Worm (Caenorhabditis elegans) whole organism, young adult: ENCODE data around the gene cyp-31A5.

Experiments
- B0019.2 ChIP-seq: fragments of 200-800 bp; sonication (Bioruptor generic); conservative IDR thresholded peaks from 2 replicates; pipeline ENCODE4 v1.3.6; 2022; ENCODE audit warnings: missing genetic modification reagents, missing genetic modification characterization, missing compliant biosample characterization
- B0261.1 ChIP-seq: sonication (generic microtip); optimal IDR thresholded peaks from 2 replicates; lab custom pipeline; 2016; ENCODE audit warnings: mild to moderate bottlenecking, missing genetic modification characterization, moderate library complexity, missing compliant biosample characterization
- B0336.3 ChIP-seq: fragments of 200-800 bp; sonication (Bioruptor generic); IDR thresholded peaks from 2 replicates; pipeline ENCODE4 v1.3.6; 2022; ENCODE audit warnings: missing genetic modification characterization, missing compliant biosample characterization
- C17E4.6 ChIP-seq: fragments of 200-800 bp; sonication (Bioruptor generic); IDR thresholded peaks from 2 replicates; pipeline ENCODE4 v1.3.6; 2022; ENCODE audit warnings: missing genetic modification reagents, missing genetic modification characterization, missing compliant biosample characterization
- F23B12.7 ChIP-seq: sonication (generic microtip); optimal IDR thresholded peaks from 2 replicates; lab custom pipeline; 2017; ENCODE audit warnings: missing genetic modification characterization, mild to moderate bottlenecking, missing compliant biosample characterization, antibody characterized with exemption, moderate library complexity; ENCODE audit not compliant: insufficient read depth
- F33H1.4 ChIP-seq: fragments of 200-800 bp; sonication (Bioruptor generic); IDR thresholded peaks from 2 replicates; pipeline ENCODE4 v1.3.6; 2022; ENCODE audit warnings: missing genetic modification reagents, missing genetic modification characterization, missing compliant biosample characterization
- F39B2.1 ChIP-seq: fragments of 200-800 bp; sonication (Bioruptor generic); IDR thresholded peaks from 2 replicates; pipeline ENCODE4 v1.3.6; 2022; ENCODE audit warnings: missing genetic modification reagents, missing genetic modification characterization, missing compliant biosample characterization
- F55B11.4 ChIP-seq: sonication (generic microtip); optimal IDR thresholded peaks from 2 replicates; lab custom pipeline; 2016; ENCODE audit warnings: missing compliant biosample characterization, missing genetic modification characterization, borderline replicate concordance; ENCODE audit not compliant: insufficient read depth
- F57C9.4 ChIP-seq: sonication (generic microtip); optimal IDR thresholded peaks from 2 replicates; lab custom pipeline; 2017; ENCODE audit warnings: mild to moderate bottlenecking, missing genetic modification characterization, missing compliant biosample characterization
- K11D2.4 ChIP-seq: fragments of 200-800 bp; sonication (Bioruptor generic); IDR thresholded peaks from 2 replicates; pipeline ENCODE4 v1.3.6; 2022; ENCODE audit warnings: missing genetic modification reagents, missing genetic modification characterization, missing compliant biosample characterization
- T26A5.8 ChIP-seq: sonication (generic microtip); optimal IDR thresholded peaks from 2 replicates; lab custom pipeline; 2016; ENCODE audit warnings: missing genetic modification characterization, missing compliant biosample characterization
- Y53G8AR.9 ChIP-seq: fragments of 200-800 bp; sonication (Bioruptor generic); conservative IDR thresholded peaks from 2 replicates; pipeline ENCODE4 v1.3.6; 2022; ENCODE audit warnings: missing genetic modification reagents, missing genetic modification characterization, missing compliant biosample characterization
- Y67H2A.10 ChIP-seq: fragments of 200-800 bp; sonication (Bioruptor generic); conservative IDR thresholded peaks from 2 replicates; pipeline ENCODE4 v1.3.6; 2022; ENCODE audit warnings: missing genetic modification reagents, missing genetic modification characterization, missing compliant biosample characterization
- ZK185.1 ChIP-seq: sonication (generic microtip); optimal IDR thresholded peaks from 2 replicates; lab custom pipeline; 2016; ENCODE audit warnings: mild to moderate bottlenecking, missing genetic modification characterization, missing compliant biosample characterization; ENCODE audit not compliant: poor library complexity, severe bottlenecking
- atf-7 ChIP-seq: sonication (generic microtip); optimal IDR thresholded peaks from 2 replicates; lab custom pipeline; 2017; ENCODE audit warnings: mild to moderate bottlenecking, missing genetic modification characterization, missing compliant biosample characterization
- athp-1 ChIP-seq: sonication (generic microtip); optimal IDR thresholded peaks from 2 replicates; lab custom pipeline; 2017; ENCODE audit warnings: mild to moderate bottlenecking, missing genetic modification characterization, missing compliant biosample characterization
- attf-3 ChIP-seq: fragments of 200-800 bp; sonication (Bioruptor generic); conservative IDR thresholded peaks from 2 replicates; pipeline ENCODE4 v1.3.6; 2022; ENCODE audit warnings: missing genetic modification reagents, missing genetic modification characterization, missing compliant biosample characterization
- cebp-1 ChIP-seq, 2 experiments: fragments of 200-800 bp in 1 of 2; sonication (Bioruptor generic) in 1 of 2; sonication (generic microtip) in 1 of 2; IDR thresholded peaks in 1 of 2; optimal IDR thresholded peaks in 1 of 2; 2 replicates each; pipeline versions ENCODE4 v1.3.6 to Lab custom; 2017 to 2022; ENCODE audit warnings: missing compliant biosample characterization in 2 of 2, missing genetic modification characterization in 2 of 2, mild to moderate bottlenecking in 1 of 2, missing genetic modification reagents in 1 of 2, moderate library complexity in 1 of 2
- ceh-58 ChIP-seq: fragments of 200-800 bp; sonication (Bioruptor generic); IDR thresholded peaks from 2 replicates; pipeline ENCODE4 v1.3.6; 2022; ENCODE audit warnings: missing genetic modification characterization, missing compliant biosample characterization
- chd-7 ChIP-seq: sonication (generic microtip); optimal IDR thresholded peaks from 2 replicates; lab custom pipeline; 2016; ENCODE audit warnings: mild to moderate bottlenecking, missing genetic modification characterization, moderate library complexity, missing compliant biosample characterization
- egl-44 ChIP-seq: fragments of 200-800 bp; sonication (Bioruptor generic); IDR thresholded peaks from 2 replicates; pipeline ENCODE4 v1.3.6; 2022; ENCODE audit warnings: missing genetic modification reagents, missing genetic modification characterization, missing compliant biosample characterization
- egrh-3 ChIP-seq: fragments of 200-800 bp; sonication (Bioruptor generic); IDR thresholded peaks from 2 replicates; pipeline ENCODE4 v1.3.6; 2022; ENCODE audit warnings: missing genetic modification reagents, missing genetic modification characterization, missing compliant biosample characterization
- him-1 ChIP-seq: sonication (generic microtip); optimal IDR thresholded peaks from 2 replicates; lab custom pipeline; 2016; ENCODE audit warnings: missing genotype, missing genetic modification reagents, missing genetic modification characterization, missing compliant biosample characterization
- hlh-12 ChIP-seq: sonication (generic microtip); optimal IDR thresholded peaks from 2 replicates; lab custom pipeline; 2016; ENCODE audit warnings: missing genetic modification characterization, missing compliant biosample characterization
- hmg-1.2 ChIP-seq: fragments of 200-800 bp; sonication (Bioruptor generic); IDR thresholded peaks from 2 replicates; pipeline ENCODE4 v1.3.6; 2022; ENCODE audit warnings: missing genetic modification reagents, missing genetic modification characterization, missing compliant biosample characterization
- hrde-1 ChIP-seq: sonication (generic microtip); optimal IDR thresholded peaks from 2 replicates; lab custom pipeline; 2016; ENCODE audit warnings: missing genetic modification characterization, mild to moderate bottlenecking, missing compliant biosample characterization, moderate library complexity, missing genotype, missing genetic modification reagents, borderline replicate concordance
- let-607 ChIP-seq, 2 experiments: fragments of 200-800 bp in 1 of 2; sonication (Bioruptor generic) in 1 of 2; sonication (generic microtip) in 1 of 2; optimal IDR thresholded peaks; 2 replicates each; lab custom pipeline; 2016 to 2018; ENCODE audit warnings: mild to moderate bottlenecking in 2 of 2, missing compliant biosample characterization in 2 of 2, missing genetic modification characterization in 2 of 2, moderate library complexity in 2 of 2, missing genotype in 1 of 2
- lin-35 ChIP-seq, 3 experiments: fragments of 150-350 bp in 2 of 3; sonication (generic microtip) in 1 of 3; optimal IDR thresholded peaks; 2 replicates each; lab custom pipeline; 2014 to 2018; ENCODE audit warnings: missing biosample characterization in 3 of 3, missing genetic modification characterization in 3 of 3, missing genetic modification reagents in 3 of 3
- lin-54 ChIP-seq: fragments of 200-800 bp; sonication (Bioruptor generic); optimal IDR thresholded peaks from 2 replicates; lab custom pipeline; 2018; ENCODE audit warnings: mild to moderate bottlenecking, missing genetic modification characterization, missing compliant biosample characterization
- lir-1 ChIP-seq: fragments of 200-800 bp; sonication (Bioruptor generic); conservative IDR thresholded peaks from 2 replicates; pipeline ENCODE4 v1.3.6; 2022; ENCODE audit warnings: missing genetic modification reagents, missing genetic modification characterization, missing compliant biosample characterization
- madf-3 ChIP-seq: fragments of 200-800 bp; sonication (Bioruptor generic); IDR thresholded peaks from 2 replicates; pipeline ENCODE4 v1.3.6; 2022; ENCODE audit warnings: missing genetic modification reagents, missing genetic modification characterization, missing compliant biosample characterization
- madf-6 ChIP-seq: fragments of 200-800 bp; sonication (Bioruptor generic); IDR thresholded peaks from 2 replicates; pipeline ENCODE4 v1.3.6; 2022; ENCODE audit warnings: missing genetic modification reagents, missing genetic modification characterization, missing compliant biosample characterization
- mcd-1 ChIP-seq: fragments of 200-800 bp; sonication (Bioruptor generic); IDR thresholded peaks from 2 replicates; pipeline ENCODE4 v1.3.6; 2022; ENCODE audit warnings: missing genetic modification reagents, missing genetic modification characterization, missing compliant biosample characterization
- mel-28 ChIP-seq: sonication (generic microtip); optimal IDR thresholded peaks from 2 replicates; lab custom pipeline; 2016; ENCODE audit warnings: borderline replicate concordance, mild to moderate bottlenecking, missing genetic modification characterization, missing compliant biosample characterization
- nhr-179 ChIP-seq: sonication (generic microtip); optimal IDR thresholded peaks from 2 replicates; lab custom pipeline; 2016; ENCODE audit warnings: mild to moderate bottlenecking, missing genetic modification characterization, missing compliant biosample characterization
- pbrm-1 ChIP-seq: fragments of 200-800 bp; sonication (Bioruptor generic); IDR thresholded peaks from 2 replicates; pipeline ENCODE4 v1.3.6; 2022; ENCODE audit warnings: missing genetic modification reagents, missing genetic modification characterization, missing compliant biosample characterization
- rcor-1 ChIP-seq: fragments of 200-800 bp; sonication (Bioruptor generic); IDR thresholded peaks from 2 replicates; pipeline ENCODE4 v1.3.6; 2022; ENCODE audit warnings: missing genetic modification reagents, missing genetic modification characterization, missing compliant biosample characterization
- snpc-1.1 ChIP-seq: sonication (generic microtip); optimal IDR thresholded peaks from 2 replicates; lab custom pipeline; 2017; ENCODE audit warnings: missing genetic modification characterization, mild to moderate bottlenecking, missing compliant biosample characterization, antibody characterized with exemption, moderate library complexity, missing genotype, missing genetic modification reagents; ENCODE audit not compliant: insufficient read depth
- snpc-1.3 ChIP-seq: sonication (generic microtip); optimal IDR thresholded peaks from 2 replicates; lab custom pipeline; 2017; ENCODE audit warnings: missing genetic modification characterization, mild to moderate bottlenecking, missing compliant biosample characterization, antibody characterized with exemption, moderate library complexity, missing genotype, missing genetic modification reagents; ENCODE audit not compliant: insufficient read depth
- somi-1 ChIP-seq: fragments of 200-800 bp; sonication (Bioruptor generic); optimal IDR thresholded peaks from 2 replicates; lab custom pipeline; 2018; ENCODE audit warnings: mild to moderate bottlenecking, missing genetic modification characterization, missing compliant biosample characterization
- tlf-1 ChIP-seq: fragments of 200-800 bp; sonication (Bioruptor generic); optimal IDR thresholded peaks from 2 replicates; lab custom pipeline; 2018; ENCODE audit warnings: mild to moderate bottlenecking, missing genetic modification characterization, missing compliant biosample characterization
- unc-130 ChIP-seq: sonication (generic microtip); optimal IDR thresholded peaks from 2 replicates; lab custom pipeline; 2016; ENCODE audit warnings: missing genetic modification reagents, missing genetic modification characterization, missing compliant biosample characterization
- zfh-2 ChIP-seq: fragments of 200-800 bp; sonication (Bioruptor generic); conservative IDR thresholded peaks from 2 replicates; pipeline ENCODE4 v1.3.6; 2022; ENCODE audit warnings: missing genetic modification reagents, missing genetic modification characterization, missing compliant biosample characterization
- ztf-26 ChIP-seq: sonication (generic microtip); optimal IDR thresholded peaks from 2 replicates; lab custom pipeline; 2017; ENCODE audit warnings: missing genetic modification characterization, missing compliant biosample characterization
- ztf-28 ChIP-seq: fragments of 200-800 bp; sonication (Bioruptor generic); IDR thresholded peaks from 2 replicates; pipeline ENCODE4 v1.3.6; 2022; ENCODE audit warnings: missing genetic modification reagents, missing genetic modification characterization, missing compliant biosample characterization

The cyp-31A5 gene

DNA sequence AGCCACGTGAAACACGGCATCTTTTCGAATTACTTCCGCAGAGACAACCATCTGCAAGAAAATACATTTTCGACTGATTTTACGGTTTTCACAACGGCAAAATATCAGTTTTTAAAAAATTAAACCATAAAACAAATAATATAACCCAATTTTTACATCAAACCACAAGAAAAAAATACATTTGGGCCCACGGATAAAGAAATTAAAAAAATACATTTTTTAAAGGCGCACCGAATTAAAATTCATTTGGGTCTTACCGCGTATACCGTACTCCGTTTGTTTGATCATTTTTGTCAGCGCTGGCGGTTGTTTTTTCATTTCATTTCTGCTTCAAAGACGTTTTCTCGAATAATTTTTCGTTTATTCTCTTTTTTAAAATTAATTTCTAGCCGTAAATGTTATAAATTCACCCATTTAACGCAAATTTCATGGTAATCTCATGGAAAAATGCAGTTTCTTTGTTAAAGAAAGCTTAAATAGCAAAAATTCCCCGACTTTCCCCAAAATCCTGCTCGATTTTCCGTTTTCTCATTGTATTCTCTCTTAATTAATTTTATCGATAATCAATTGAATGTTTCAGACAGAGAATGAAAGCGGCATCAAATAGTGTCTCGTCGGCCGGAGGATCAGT, 47.8 kb upstream of the cyp-31A5 start, which contains the start of the genes rec-8 and mex-5 (continued):
- TF ChIP-seq atf-7: no peak
- TF ChIP-seq F39B2.1: no peak
- TF ChIP-seq ZK185.1 (tag; lab: Kevin White, UChicago): no peak
- TF ChIP-seq B0019.2 (GFP tag; lab: Robert Waterston, UW): peak; percentile 84
- no peak for TF ChIP-seq F57C9.4 (tag; lab: Kevin White, UChicago)
- no peak for TF ChIP-seq zfh-2 (GFP tag; lab: Robert Waterston, UW)
- no peak for TF ChIP-seq B0261.1 (tag; lab: Kevin White, UChicago)
- no peak for TF ChIP-seq hrde-1 (tag; lab: Kevin White, UChicago)
- TF ChIP-seq snpc-1.3 (tag; lab: Kevin White, UChicago): peak; percentile 90
- peak; percentile 31 for TF ChIP-seq athp-1
- no peak for TF ChIP-seq egrh-3 (GFP tag; lab: Robert Waterston, UW)
- peak; percentile 81 for TF ChIP-seq C17E4.6 (GFP tag; lab: Robert Waterston, UW)
- no peak for TF ChIP-seq ceh-58
- 0 out of 2 replicates have a peak, but pooled peaks have one; percentile 29 for TF ChIP-seq madf-3 (GFP tag; lab: Robert Waterston, UW)
- TF ChIP-seq ztf-28 (GFP tag; lab: Robert Waterston, UW): no peak
- TF ChIP-seq snpc-1.1: peak; percentile 82
- no peak for TF ChIP-seq ztf-26 (tag; lab: Kevin White, UChicago)
- peak; percentile 85 for TF ChIP-seq tlf-1
- TF ChIP-seq somi-1 (GFP tag; lab: Kevin White, UChicago): no peak
- TF ChIP-seq T26A5.8 (tag; lab: Kevin White, UChicago): no peak
- TF ChIP-seq egl-44 (GFP tag; lab: Robert Waterston, UW): no peak
- TF ChIP-seq cebp-1 (GFP tag; IDR thresholded peaks at IDR 0.05; lab: Robert Waterston, UW): no peak
- TF ChIP-seq cebp-1 (tag; optimal IDR thresholded peaks at IDR 0.05; lab: Kevin White, UChicago): no peak
- TF ChIP-seq let-607 (tag; optimal IDR thresholded peaks at IDR 0.05; lab: Kevin White, UChicago): no peak
- peak; percentile 47; the same call in 1 of the 2 replicates for TF ChIP-seq hmg-1.2 (GFP tag; lab: Robert Waterston, UW)
- TF ChIP-seq hlh-12 (tag; lab: Kevin White, UChicago): no peak
- no peak for TF ChIP-seq F23B12.7
- TF ChIP-seq lir-1 (GFP tag; lab: Robert Waterston, UW): peak; percentile 7; the same call in 1 of the 2 replicates
- TF ChIP-seq B0336.3 (GFP tag; lab: Robert Waterston, UW): peak; percentile 42; the same call in 1 of the 2 replicates
- TF ChIP-seq madf-6 (GFP tag; lab: Robert Waterston, UW): peak; percentile 98
- peak; percentile 40; the same call in 1 of the 2 replicates for TF ChIP-seq mcd-1 (GFP tag; lab: Robert Waterston, UW)
- no peak for TF ChIP-seq nhr-179 (tag; lab: Kevin White, UChicago)
- no peak for TF ChIP-seq Y67H2A.10
- TF ChIP-seq F33H1.4: peak; percentile 98
- TF ChIP-seq lin-35 (GFP tag; optimal IDR thresholded peaks at IDR 0.05; lab: Kevin White, UChicago): peak in 2 of 3 experiments; percentile 55 to 84
- no peak; the same call in 1 of the 2 replicates for TF ChIP-seq pbrm-1 (GFP tag; lab: Robert Waterston, UW)
- peak; percentile 2 for TF ChIP-seq him-1 (tag; lab: Kevin White, UChicago)
- peak; percentile 75 for TF ChIP-seq lin-54 (GFP tag; lab: Kevin White, UChicago)
- no peak for TF ChIP-seq K11D2.4 (GFP tag; lab: Robert Waterston, UW)
- TF ChIP-seq mel-28 (tag; lab: Kevin White, UChicago): no peak
- TF ChIP-seq rcor-1 (GFP tag; lab: Robert Waterston, UW): peak; percentile 28; the same call in 1 of the 2 replicates
- no peak for TF ChIP-seq chd-7 (tag; lab: Kevin White, UChicago)
- no peak for TF ChIP-seq attf-3
- TF ChIP-seq Y53G8AR.9 (GFP tag; lab: Robert Waterston, UW): 0 out of 2 replicates have a peak, but pooled peaks have one; percentile 38
- peak; percentile 90 for TF ChIP-seq unc-130 (GFP tag; lab: Kevin White, UChicago)
- no peak for TF ChIP-seq F55B11.4 (tag; lab: Kevin White, UChicago)
